Worm (Caenorhabditis elegans) whole organism, L4/young adult: ENCODE data around the gene F43C11.6.

Source experiments
- W03F9.2 ChIP-seq: fragments of 150-350 bp; optimal IDR thresholded peaks from 2 replicates; lab custom pipeline; 2014; ENCODE audit warnings: missing biosample characterization, missing genetic modification characterization
- dao-5 ChIP-seq: sonication (generic microtip); optimal IDR thresholded peaks from 2 replicates; lab custom pipeline; 2016; ENCODE audit warnings: missing genotype, missing genetic modification characterization, moderate library complexity, missing compliant biosample characterization
- him-1 ChIP-seq: sonication (generic microtip); optimal IDR thresholded peaks from 2 replicates; lab custom pipeline; 2016; ENCODE audit warnings: missing genotype, missing genetic modification reagents, missing genetic modification characterization, missing compliant biosample characterization

- TF ChIP-seq W03F9.2 (tag; lab: Kevin White, UChicago) (peak; percentile 18), dao-5 (tag; lab: Kevin White, UChicago) (no peak), him-1 (tag; lab: Kevin White, UChicago) (no peak)
Observed at ce11 chrII:2378465-2379009, 36.3 kb downstream of the F43C11.6 start.
